Fruit fly (Drosophila melanogaster): ENCODE data around the gene Taf12.
A peak's percentile ranks its signal among the peaks of the same experiment; 100 is the strongest.

Taf12 gene

DNA sequence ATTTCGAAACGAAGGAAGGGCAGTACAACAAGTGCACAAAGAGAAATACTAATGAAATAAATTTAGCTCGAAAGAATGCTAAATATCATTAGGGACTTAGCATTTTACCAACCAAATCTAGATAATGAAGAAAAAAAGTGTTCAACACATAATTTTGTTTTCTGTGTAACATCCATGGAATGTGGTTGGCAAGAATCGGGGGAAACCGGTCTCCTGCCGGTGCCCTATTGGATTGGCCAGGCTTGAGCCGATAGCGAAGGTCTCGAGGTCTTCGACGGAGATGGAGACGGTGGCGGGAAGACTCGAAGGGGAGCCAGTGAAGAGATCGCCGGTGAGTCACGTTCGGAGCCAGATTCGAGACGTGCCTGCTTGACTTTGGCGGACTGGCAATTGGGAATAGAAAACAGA lies 21.7 kb downstream of the Taf12 start (continued):
- TF ChIP-seq z (GFP tag; IDR thresholded peaks at IDR 0.05) (no peak), tgo (GFP tag; IDR thresholded peaks at IDR 0.05) (no peak), grau (tag; optimal IDR thresholded peaks at IDR 0.05) (peak; percentile 47), NK7.1 (GFP tag; optimal IDR thresholded peaks at IDR 0.05) (no peak), CG4854 (GFP tag; optimal IDR thresholded peaks at IDR 0.05) (no peak), dati (GFP tag; IDR thresholded peaks at IDR 0.05) (no peak), cg (GFP tag; optimal IDR thresholded peaks at IDR 0.05) (no peak), CG6683 (GFP tag; optimal IDR thresholded peaks at IDR 0.05) (no peak), E2f2 (GFP tag; IDR thresholded peaks at IDR 0.05) (no peak), CG32767 (GFP tag; IDR thresholded peaks at IDR 0.05) (no peak), CG8765 (GFP tag; IDR thresholded peaks at IDR 0.05) (no peak), lab (GFP tag; optimal IDR thresholded peaks at IDR 0.05) (peak; percentile 59), row (GFP tag; IDR thresholded peaks at IDR 0.05) (peak; percentile 69; the same call in 2 of the 3 replicates), lbe (GFP tag; optimal IDR thresholded peaks at IDR 0.05) (peak; percentile 81), CG2875 (GFP tag; optimal IDR thresholded peaks at IDR 0.05) (no peak), repo (GFP tag; optimal IDR thresholded peaks at IDR 0.05) (no peak), Atf6 (GFP tag; IDR thresholded peaks at IDR 0.05) (no peak), CG8089 (GFP tag; optimal IDR thresholded peaks at IDR 0.05) (no peak), ap (GFP tag; IDR thresholded peaks at IDR 0.05) (no peak), ken (GFP tag; IDR thresholded peaks at IDR 0.05) (no peak), dm (GFP tag; optimal IDR thresholded peaks at IDR 0.05) (no peak), trem (tag; optimal IDR thresholded peaks at IDR 0.05) (no peak), CG9727 (GFP tag; optimal IDR thresholded peaks at IDR 0.05) (peak; percentile 36), twi (tag; optimal IDR thresholded peaks at IDR 0.05) (no peak), CG12744 (GFP tag; optimal IDR thresholded peaks at IDR 0.05) (no peak), CG2202 (tag; optimal IDR thresholded peaks at IDR 0.05) (no peak), ssp (GFP tag; IDR thresholded peaks at IDR 0.05) (no peak), Bgb (GFP tag; IDR thresholded peaks at IDR 0.05; ENCODE audit: partially characterized antibody) (no peak), CG2712 (tag; optimal IDR thresholded peaks at IDR 0.05) (peak; percentile 73), CG7372 (GFP tag; IDR thresholded peaks at IDR 0.05) (no peak), kah (GFP tag; optimal IDR thresholded peaks at IDR 0.05) (no peak), NfI (GFP tag; optimal IDR thresholded peaks at IDR 0.05) (peak; percentile 27), Awh (GFP tag; IDR thresholded peaks at IDR 0.05) (peak; percentile 24; the same call in 1 of the 2 replicates), CG15601 (tag; optimal IDR thresholded peaks at IDR 0.05) (peak; percentile 2), CG31365 (tag; optimal IDR thresholded peaks at IDR 0.05) (no peak), ara (GFP tag; IDR thresholded peaks at IDR 0.05) (no peak), klu (GFP tag; IDR thresholded peaks at IDR 0.05) (no peak), Mad (GFP tag; optimal IDR thresholded peaks at IDR 0.05) (no peak), zf30C (GFP tag; optimal IDR thresholded peaks at IDR 0.05) (peak; percentile 84), B-H2 (GFP tag; optimal IDR thresholded peaks at IDR 0.05) (no peak), CG4282 (GFP tag; optimal IDR thresholded peaks at IDR 0.05) (no peak), disco-r (GFP tag; optimal IDR thresholded peaks at IDR 0.05) (no peak), btn (GFP tag; optimal IDR thresholded peaks at IDR 0.05) (no peak), zfh2 (GFP tag; optimal IDR thresholded peaks at IDR 0.05) (peak; percentile 52), Antp (GFP tag; optimal IDR thresholded peaks at IDR 0.05) (no peak), CG7786 (GFP tag; optimal IDR thresholded peaks at IDR 0.05) (peak; percentile 27), Fer3 (tag; optimal IDR thresholded peaks at IDR 0.05) (peak; percentile 32), CG10321 (GFP tag; IDR thresholded peaks at IDR 0.05) (no peak), CG1603 (tag; optimal IDR thresholded peaks at IDR 0.05) (peak; percentile 38), insv (GFP tag; optimal IDR thresholded peaks at IDR 0.05) (no peak), Ets65A (GFP tag) (peak; percentile 78), p53 (GFP tag; optimal IDR thresholded peaks at IDR 0.05) (no peak), CG18599 (GFP tag; optimal IDR thresholded peaks at IDR 0.05) (peak; percentile 44)

Measured in whole organism, embryonic.